Worm (Caenorhabditis elegans) whole organism, L3 larva: Measurements from ENCODE around the gene W03D2.9.
A peak's percentile ranks its signal among the peaks of the same experiment; 100 is the strongest.

Experiments used
- ZK546.5 ChIP-seq: sonication (generic microtip); optimal IDR thresholded peaks from 2 replicates; lab custom pipeline; 2017; ENCODE audit warnings: missing biosample characterization, missing genetic modification characterization
- aly-2 ChIP-seq: fragments of 150-350 bp; optimal IDR thresholded peaks from 2 replicates; lab custom pipeline; 2014; ENCODE audit warnings: missing biosample characterization, missing genetic modification characterization
- ama-1 ChIP-seq: fragments of 150-350 bp; optimal IDR thresholded peaks from 2 replicates; lab custom pipeline; 2018
- ceh-16 ChIP-seq: sonication (generic microtip); optimal IDR thresholded peaks from 2 replicates; lab custom pipeline; 2017; ENCODE audit warnings: missing biosample characterization, missing genetic modification characterization
- ceh-28 ChIP-seq: fragments of 150-350 bp; optimal IDR thresholded peaks from 2 replicates; lab custom pipeline; 2014; ENCODE audit warnings: missing biosample characterization, missing genetic modification reagents, missing genetic modification characterization
- ceh-82 ChIP-seq: fragments of 150-350 bp; optimal IDR thresholded peaks from 2 replicates; lab custom pipeline; 2014; ENCODE audit warnings: missing biosample characterization, missing genetic modification characterization
- ceh-9 ChIP-seq: sonication (generic microtip); optimal IDR thresholded peaks from 2 replicates; lab custom pipeline; 2018; ENCODE audit warnings: missing biosample characterization, missing genetic modification characterization
- daf-12 ChIP-seq: fragments of 150-350 bp; optimal IDR thresholded peaks from 2 replicates; lab custom pipeline; 2014; ENCODE audit warnings: missing biosample characterization, missing genetic modification reagents, missing genetic modification characterization
- egl-27 ChIP-seq: sonication (generic microtip); optimal IDR thresholded peaks from 4 replicates; lab custom pipeline; 2017; ENCODE audit warnings: missing biosample characterization, missing genetic modification reagents, missing genetic modification characterization
- egl-5 ChIP-seq: fragments of 150-350 bp; optimal IDR thresholded peaks from 2 replicates; lab custom pipeline; 2017; ENCODE audit warnings: missing biosample characterization, missing genetic modification reagents, missing genetic modification characterization, inconsistent platforms
- elt-1 ChIP-seq: fragments of 150-350 bp; optimal IDR thresholded peaks from 2 replicates; lab custom pipeline; 2014; ENCODE audit warnings: missing biosample characterization, missing genetic modification characterization
- elt-2 ChIP-seq: sonication (generic microtip); optimal IDR thresholded peaks from 2 replicates; lab custom pipeline; 2016; ENCODE audit warnings: missing genetic modification reagents, mild to moderate bottlenecking, missing genetic modification characterization, missing compliant biosample characterization
- elt-3 ChIP-seq, 3 experiments: fragments of 150-350 bp in 1 of 3; sonication (generic microtip) in 2 of 3; optimal IDR thresholded peaks; 2 replicates in 2 of 3; 4 replicates in 1 of 3; lab custom pipeline; 2014 to 2017; ENCODE audit warnings: missing biosample characterization in 3 of 3, missing genetic modification characterization in 3 of 3
- eor-1 ChIP-seq, 2 experiments: fragments of 150-350 bp; optimal IDR thresholded peaks; 2 replicates each; lab custom pipeline; 2014 to 2018; ENCODE audit warnings: missing biosample characterization in 2 of 2, missing genetic modification characterization in 2 of 2
- fkh-10 ChIP-seq: sonication (generic microtip); optimal IDR thresholded peaks from 2 replicates; lab custom pipeline; 2017; ENCODE audit warnings: missing biosample characterization, missing genetic modification reagents, missing genetic modification characterization
- hmg-11 ChIP-seq: sonication (generic microtip); optimal IDR thresholded peaks from 2 replicates; lab custom pipeline; 2016; ENCODE audit warnings: missing genetic modification characterization, missing compliant biosample characterization
- jun-1 ChIP-seq: fragments of 150-350 bp; optimal IDR thresholded peaks from 2 replicates; lab custom pipeline; 2014; ENCODE audit warnings: missing biosample characterization, missing genetic modification reagents, missing genetic modification characterization
- lin-15B ChIP-seq: fragments of 150-350 bp; optimal IDR thresholded peaks from 2 replicates; lab custom pipeline; 2014; ENCODE audit warnings: missing biosample characterization, missing genetic modification characterization
- lin-39 ChIP-seq: fragments of 150-350 bp; optimal IDR thresholded peaks from 2 replicates; lab custom pipeline; 2018; ENCODE audit warnings: missing biosample characterization, missing genetic modification reagents, missing genetic modification characterization
- lsy-12 ChIP-seq: sonication (generic microtip); optimal IDR thresholded peaks from 2 replicates; lab custom pipeline; 2016; ENCODE audit warnings: mild to moderate bottlenecking, missing genetic modification characterization, missing compliant biosample characterization
- mdl-1 ChIP-seq: fragments of 150-350 bp; optimal IDR thresholded peaks from 2 replicates; lab custom pipeline; 2014; ENCODE audit warnings: missing biosample characterization, missing genetic modification characterization
- mml-1 ChIP-seq: fragments of 150-350 bp; sonication (generic microtip); optimal IDR thresholded peaks from 3 replicates; lab custom pipeline; 2014; ENCODE audit warnings: missing biosample characterization, missing genetic modification characterization
- nfya-1 ChIP-seq: sonication (generic microtip); optimal IDR thresholded peaks from 2 replicates; lab custom pipeline; 2017; ENCODE audit warnings: missing genetic modification characterization, mild to moderate bottlenecking, missing compliant biosample characterization, antibody characterized with exemption, moderate library complexity; ENCODE audit not compliant: insufficient read depth
- nhr-11 ChIP-seq: fragments of 150-350 bp; optimal IDR thresholded peaks from 2 replicates; lab custom pipeline; 2014; ENCODE audit warnings: missing biosample characterization, missing genetic modification characterization
- nhr-12 ChIP-seq: fragments of 150-350 bp; optimal IDR thresholded peaks from 2 replicates; lab custom pipeline; 2014; ENCODE audit warnings: missing biosample characterization, missing genetic modification characterization
- nhr-23 ChIP-seq: fragments of 150-350 bp; optimal IDR thresholded peaks from 2 replicates; lab custom pipeline; 2014; ENCODE audit warnings: missing biosample characterization, missing genetic modification reagents, missing genetic modification characterization
- nhr-25 ChIP-seq: sonication (generic microtip); optimal IDR thresholded peaks from 2 replicates; lab custom pipeline; 2017; ENCODE audit warnings: missing biosample characterization, missing genetic modification characterization
- nhr-28 ChIP-seq: fragments of 150-350 bp; optimal IDR thresholded peaks from 2 replicates; lab custom pipeline; 2014; ENCODE audit warnings: missing biosample characterization, missing genetic modification characterization
- nhr-43 ChIP-seq: sonication (generic microtip); optimal IDR thresholded peaks from 2 replicates; lab custom pipeline; 2016; ENCODE audit warnings: mild to moderate bottlenecking, missing genetic modification characterization, missing compliant biosample characterization; ENCODE audit not compliant: poor library complexity, severe bottlenecking
- nhr-67 ChIP-seq: fragments of 150-350 bp; optimal IDR thresholded peaks from 2 replicates; lab custom pipeline; 2014; ENCODE audit warnings: missing biosample characterization, missing genetic modification characterization
- nhr-76 ChIP-seq: fragments of 150-350 bp; sonication (generic microtip); optimal IDR thresholded peaks from 5 replicates; lab custom pipeline; 2014; ENCODE audit warnings: missing biosample characterization, missing genetic modification characterization
- nhr-77 ChIP-seq: fragments of 150-350 bp; optimal IDR thresholded peaks from 2 replicates; lab custom pipeline; 2014; ENCODE audit warnings: missing biosample characterization, missing genetic modification characterization
- pha-4 ChIP-seq: fragments of 150-350 bp; optimal IDR thresholded peaks from 2 replicates; lab custom pipeline; 2014; ENCODE audit warnings: missing biosample characterization, missing genetic modification reagents, missing genetic modification characterization
- pqm-1 ChIP-seq: fragments of 150-350 bp; optimal IDR thresholded peaks from 2 replicates; lab custom pipeline; 2017; ENCODE audit warnings: missing biosample characterization, missing genetic modification characterization, inconsistent platforms
- sea-2 ChIP-seq: fragments of 150-350 bp; sonication (generic microtip); optimal IDR thresholded peaks from 4 replicates; lab custom pipeline; 2014; ENCODE audit warnings: missing biosample characterization, missing genetic modification reagents, missing genetic modification characterization
- skn-1 ChIP-seq: fragments of 150-350 bp; optimal IDR thresholded peaks from 2 replicates; lab custom pipeline; 2014; ENCODE audit warnings: missing biosample characterization, missing genetic modification characterization
- snpc-4 ChIP-seq: fragments of 150-350 bp; optimal IDR thresholded peaks from 2 replicates; lab custom pipeline; 2014; ENCODE audit warnings: missing biosample characterization, missing genetic modification characterization
- tbx-2 ChIP-seq: sonication (generic microtip); optimal IDR thresholded peaks from 2 replicates; lab custom pipeline; 2016; ENCODE audit warnings: mild to moderate bottlenecking, missing genetic modification characterization, missing compliant biosample characterization
- unc-39 ChIP-seq: sonication (generic microtip); optimal IDR thresholded peaks from 4 replicates; lab custom pipeline; 2017; ENCODE audit warnings: missing biosample characterization, missing genetic modification characterization
- zag-1 ChIP-seq: fragments of 150-350 bp; optimal IDR thresholded peaks from 2 replicates; lab custom pipeline; 2014; ENCODE audit warnings: missing biosample characterization, missing genetic modification characterization
- ztf-11 ChIP-seq: fragments of 150-350 bp; optimal IDR thresholded peaks from 2 replicates; lab custom pipeline; 2014; ENCODE audit warnings: missing biosample characterization, missing genetic modification characterization
- ztf-4 ChIP-seq: fragments of 150-350 bp; optimal IDR thresholded peaks from 2 replicates; lab custom pipeline; 2014; ENCODE audit warnings: missing biosample characterization, missing genetic modification characterization

Gene W03D2.9

DNA sequence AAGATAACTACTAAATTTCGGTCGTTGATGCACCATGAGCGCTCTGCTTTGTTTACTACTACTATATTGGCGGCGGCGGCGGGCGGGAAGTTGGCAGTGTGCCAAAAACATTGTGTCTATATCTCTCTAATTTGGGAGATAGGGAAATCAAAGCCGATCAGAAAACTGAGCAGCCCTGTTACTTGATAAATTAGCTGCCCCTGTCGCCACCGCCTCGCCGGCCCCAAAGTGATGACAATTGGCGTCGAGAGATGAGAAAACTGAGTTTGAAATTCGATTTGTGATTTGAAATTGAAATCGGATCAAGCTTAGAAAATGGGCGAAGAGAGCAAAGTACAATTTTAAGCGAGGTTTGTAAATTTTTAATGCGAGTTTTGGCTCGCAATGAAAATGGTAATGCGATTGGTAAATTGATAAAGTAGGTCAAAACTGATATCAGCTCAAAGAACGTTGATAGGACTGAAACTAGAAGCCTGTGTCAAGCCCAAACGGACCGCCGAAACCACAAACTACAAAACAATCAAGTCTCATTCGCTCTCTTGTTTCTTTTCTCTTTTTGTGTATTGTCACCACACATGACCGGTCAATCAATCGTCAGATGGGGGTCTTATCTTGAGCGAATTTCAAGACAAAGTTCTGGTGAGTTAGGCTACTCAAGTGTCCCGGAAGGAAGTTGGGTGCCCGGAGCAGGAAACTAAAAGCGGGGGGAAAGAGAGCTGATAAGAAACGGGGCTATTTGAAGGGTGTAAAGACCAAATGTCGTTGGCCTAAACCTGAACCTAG lies 47.2 kb downstream of the W03D2.9 start:
- TF ChIP-seq egl-5 (no peak), pqm-1 (tag; lab: Kevin White, UChicago) (peak; percentile 4), jun-1 (tag; lab: Kevin White, UChicago) (peak; percentile 34), elt-2 (tag; lab: Kevin White, UChicago) (peak; percentile 68)
- TF ChIP-seq, all 47 proteins: peak for 3

- TF ChIP-seq elt-2 (tag; lab: Kevin White, UChicago) = peak; percentile 32
- peak; percentile 92 for TF ChIP-seq mdl-1
- TF ChIP-seq tbx-2 (tag; lab: Kevin White, UChicago) = no peak
- TF ChIP-seq pha-4 (tag; lab: Kevin White, UChicago) = peak; percentile 61
- peak; percentile 3 for TF ChIP-seq elt-1 (tag; lab: Kevin White, UChicago)
- peak; percentile 14 for TF ChIP-seq jun-1 (tag; lab: Kevin White, UChicago)
- peak; percentile 31 for TF ChIP-seq snpc-4 (tag; lab: Kevin White, UChicago)
- TF ChIP-seq pqm-1 (tag; lab: Kevin White, UChicago) = peak; percentile 35
- TF ChIP-seq nhr-23 (tag; lab: Kevin White, UChicago) = peak; percentile 21
- peak; percentile 82 for TF ChIP-seq ama-1
- TF ChIP-seq nfya-1 = peak; percentile 76
- no peak for TF ChIP-seq sea-2
- TF ChIP-seq lsy-12 (tag; lab: Kevin White, UChicago) = peak; percentile 69
- TF ChIP-seq nhr-25 = peak; percentile 81
- peak; percentile 62 for TF ChIP-seq egl-5
- no peak for TF ChIP-seq ceh-16 (tag; lab: Kevin White, UChicago)
- TF ChIP-seq hmg-11 = no peak
- TF ChIP-seq nhr-43 (tag; lab: Kevin White, UChicago) = peak; percentile 83
- no peak for TF ChIP-seq ceh-28 (tag; lab: Kevin White, UChicago)
- TF ChIP-seq ceh-82 (tag; lab: Kevin White, UChicago) = no peak
- peak; percentile 1 for TF ChIP-seq skn-1 (tag; lab: Kevin White, UChicago)
- TF ChIP-seq lin-39 (tag; lab: Kevin White, UChicago) = peak; percentile 84
These were observed 48.6 kb downstream of the W03D2.9 start for ce11 chrIV:4025923-4026322.

- TF ChIP-seq ztf-11 (tag; lab: Kevin White, UChicago) (no peak), egl-5 (peak; percentile 35), ama-1 (peak; percentile 43), pha-4 (tag; lab: Kevin White, UChicago) (peak; percentile 99), unc-39 (tag; lab: Kevin White, UChicago) (no peak), elt-1 (tag; lab: Kevin White, UChicago) (peak; percentile 27), jun-1 (tag; lab: Kevin White, UChicago) (peak; percentile 89), lsy-12 (tag; lab: Kevin White, UChicago) (peak; percentile 63), nhr-67 (no peak), elt-2 (tag; lab: Kevin White, UChicago) (peak; percentile 88), nhr-23 (tag; lab: Kevin White, UChicago) (peak; percentile 47), aly-2 (no peak), fkh-10 (GFP tag; lab: Kevin White, UChicago) (no peak), ztf-4 (no peak), nhr-77 (tag; lab: Kevin White, UChicago) (no peak), elt-3 (tag; optimal IDR thresholded peaks at IDR 0.05; lab: Kevin White, UChicago) (peak in 1 of 3 experiments; percentile 56), nhr-76 (tag; lab: Kevin White, UChicago) (no peak), sea-2 (no peak), lin-15B (tag; lab: Kevin White, UChicago) (no peak), daf-12 (tag; lab: Kevin White, UChicago) (no peak), pqm-1 (tag; lab: Kevin White, UChicago) (peak; percentile 27), ceh-82 (tag; lab: Kevin White, UChicago) (no peak), nhr-12 (tag; lab: Kevin White, UChicago) (no peak), hmg-11 (peak; percentile 47), mdl-1 (peak; percentile 32), nhr-25 (peak; percentile 63), lin-39 (tag; lab: Kevin White, UChicago) (peak; percentile 89), zag-1 (tag; lab: Kevin White, UChicago) (no peak), nhr-28 (no peak), tbx-2 (tag; lab: Kevin White, UChicago) (no peak), ceh-9 (tag; lab: Kevin White, UChicago) (no peak), ceh-16 (tag; lab: Kevin White, UChicago) (no peak), skn-1 (tag; lab: Kevin White, UChicago) (peak; percentile 24), nhr-43 (tag; lab: Kevin White, UChicago) (peak; percentile 17), egl-27 (tag; lab: Kevin White, UChicago) (no peak), mml-1 (tag; lab: Kevin White, UChicago) (no peak), eor-1 (tag; optimal IDR thresholded peaks at IDR 0.05; lab: Kevin White, UChicago) (no peak), ceh-28 (tag; lab: Kevin White, UChicago) (peak; percentile 41), nfya-1 (peak; percentile 82), nhr-11 (tag; lab: Kevin White, UChicago) (peak; percentile 17), ZK546.5 (tag; lab: Kevin White, UChicago) (no peak)
These were observed 50.1 kb downstream of the W03D2.9 start for ce11 chrIV:4024159-4025004.
